Worm (Caenorhabditis elegans): Measurements from ENCODE around the gene F35D11.3.

DNA sequence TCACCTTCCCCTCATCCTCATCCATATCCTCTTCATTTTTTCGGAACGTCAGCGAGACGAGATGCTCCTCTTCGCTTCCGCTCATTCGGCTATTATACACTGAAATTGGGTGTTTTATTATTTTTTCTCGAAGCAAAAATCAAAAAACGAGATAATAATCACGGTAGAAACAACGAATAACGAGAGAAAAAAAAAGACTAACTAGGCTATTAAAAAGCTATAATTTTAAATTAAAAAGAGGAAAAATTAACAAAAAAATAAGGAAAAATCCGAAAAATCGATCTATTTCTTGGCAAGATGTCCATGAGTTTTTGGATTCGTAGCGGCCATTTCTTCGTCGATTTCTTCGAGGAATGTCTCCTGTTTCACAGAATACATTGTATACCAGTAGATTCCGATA, 6.9 kb upstream of the F35D11.3 start, which contains the start of gene ipla-1:
- TF ChIP-seq med-1 (GFP tag; optimal IDR thresholded peaks at IDR 0.05; ENCODE audit: insufficient read depth) (no peak), T22C8.4 (GFP tag; IDR thresholded peaks at IDR 0.05) (no peak)
